Worm (Caenorhabditis elegans): Measurements from ENCODE around the gene sms-2.

sms-2 gene

DNA sequence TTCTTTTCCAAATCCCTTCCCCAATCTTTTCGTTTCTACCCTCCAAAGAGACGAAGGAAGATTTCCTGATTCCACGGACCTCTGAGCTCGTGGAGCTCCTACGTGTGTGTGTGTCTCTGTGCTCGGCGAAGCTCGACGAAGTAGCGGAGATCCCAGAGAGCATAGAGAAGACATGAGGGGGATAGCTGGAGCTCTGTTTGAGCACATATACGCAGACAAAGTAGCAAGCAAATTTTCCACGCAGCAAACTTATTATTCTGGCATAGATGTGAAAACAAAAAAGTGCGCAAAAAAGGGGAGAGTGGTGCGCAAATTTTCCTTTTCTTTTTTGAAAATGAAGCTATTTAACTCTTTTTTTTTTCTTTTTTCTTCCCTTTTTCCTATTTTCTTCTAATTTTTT lies 15.8 kb downstream of the sms-2 start (continued):
- no peak for TF ChIP-seq zag-1 (tag; optimal IDR thresholded peaks at IDR 0.05)
- TF ChIP-seq elt-2 (tag; optimal IDR thresholded peaks at IDR 0.05), result no peak
- TF ChIP-seq zip-4 (GFP tag; optimal IDR thresholded peaks at IDR 0.05), result no peak
- TF ChIP-seq nhr-84 (tag; optimal IDR thresholded peaks at IDR 0.05), result no peak
- TF ChIP-seq fos-1 (tag; optimal IDR thresholded peaks at IDR 0.05), result no peak
- no peak for TF ChIP-seq hlh-17 (GFP tag; optimal IDR thresholded peaks at IDR 0.05; ENCODE audit: borderline replicate concordance)
- TF ChIP-seq ces-1 (GFP tag; optimal IDR thresholded peaks at IDR 0.05), result no peak
- TF ChIP-seq lin-39 (tag; optimal IDR thresholded peaks at IDR 0.05), result no peak
- TF ChIP-seq nhr-90 (tag; optimal IDR thresholded peaks at IDR 0.05; ENCODE audit: poor library complexity), result no peak
- TF ChIP-seq F16B12.6 (tag; optimal IDR thresholded peaks at IDR 0.05), result no peak
- TF ChIP-seq ceh-90 (tag; optimal IDR thresholded peaks at IDR 0.05), result no peak

DNA sequence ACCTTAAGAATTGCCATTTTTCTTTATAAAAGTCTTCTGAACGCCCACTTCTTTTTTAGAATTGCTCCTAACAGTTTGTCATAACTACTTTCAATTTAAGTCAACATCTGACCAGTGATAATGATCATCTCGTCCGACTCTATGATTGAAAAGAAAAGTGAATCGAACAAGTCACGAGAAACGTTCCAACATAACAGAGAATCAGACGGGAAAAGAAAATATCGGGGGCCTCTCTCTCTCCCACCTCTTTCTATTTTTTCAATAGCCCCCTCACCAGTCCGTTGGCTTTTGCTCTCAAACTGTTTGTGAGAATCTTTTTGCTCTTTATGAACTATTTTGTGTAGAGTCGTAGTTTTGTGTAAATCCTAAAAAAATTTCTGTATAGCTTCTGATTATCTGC lies 21.1 kb downstream of the sms-2 start:
- no peak for TF ChIP-seq nhr-47 (tag; optimal IDR thresholded peaks at IDR 0.05)
- TF ChIP-seq ceh-90 (tag; optimal IDR thresholded peaks at IDR 0.05), result no peak
- no peak for TF ChIP-seq nhr-90 (tag; optimal IDR thresholded peaks at IDR 0.05; ENCODE audit: poor library complexity)
- peak; percentile 76 for TF ChIP-seq blmp-1 (tag; optimal IDR thresholded peaks at IDR 0.05)
- no peak for TF ChIP-seq isw-1 (GFP tag; IDR thresholded peaks at IDR 0.05)
- peak; percentile 31 for TF ChIP-seq rnt-1 (tag; optimal IDR thresholded peaks at IDR 0.05)
- TF ChIP-seq C34B4.2 (tag; optimal IDR thresholded peaks at IDR 0.05), result no peak
- TF ChIP-seq skn-1 (tag; optimal IDR thresholded peaks at IDR 0.05), result peak; percentile 10
- TF ChIP-seq lin-14 (GFP tag; optimal IDR thresholded peaks at IDR 0.05), result peak; percentile 62
- peak in 1 of 2 experiments; percentile 6 for TF ChIP-seq lin-35 (GFP tag; optimal IDR thresholded peaks at IDR 0.05)

ce11 chrX:926125-926524 lies 22.6 kb downstream of the sms-2 start:
- no peak for TF ChIP-seq mep-1 (tag; optimal IDR thresholded peaks at IDR 0.05)

- TF ChIP-seq unc-130 (tag; optimal IDR thresholded peaks at IDR 0.05) (no peak), lsy-2 (tag; optimal IDR thresholded peaks at IDR 0.05) (peak in 1 of 2 experiments; percentile 62), efl-1 (optimal IDR thresholded peaks at IDR 0.05) (peak; percentile 28 to 43), efl-1 (GFP tag; optimal IDR thresholded peaks at IDR 0.05 in 1 of 2) (peak in 1 of 2 experiments; percentile 3), nhr-47 (tag; optimal IDR thresholded peaks at IDR 0.05) (peak; percentile 37), nhr-90 (tag; optimal IDR thresholded peaks at IDR 0.05; ENCODE audit: poor library complexity) (peak; percentile 23), lir-3 (tag; optimal IDR thresholded peaks at IDR 0.05; ENCODE audit: poor library complexity) (no peak), dpl-1 (GFP tag; optimal IDR thresholded peaks at IDR 0.05) (peak; percentile 22 to 39 (median 27)), skn-1 (tag; optimal IDR thresholded peaks at IDR 0.05) (peak; percentile 85), C16A3.4 (tag; optimal IDR thresholded peaks at IDR 0.05) (peak; percentile 54), mep-1 (tag; optimal IDR thresholded peaks at IDR 0.05) (peak; percentile 64), blmp-1 (tag; optimal IDR thresholded peaks at IDR 0.05) (peak; percentile 67), swsn-7 (tag; optimal IDR thresholded peaks at IDR 0.05) (peak; percentile 20), ceh-88 (GFP tag; IDR thresholded peaks at IDR 0.05) (no peak), ceh-90 (tag; optimal IDR thresholded peaks at IDR 0.05) (no peak), fkh-8 (tag; optimal IDR thresholded peaks at IDR 0.05) (peak; percentile 21), elt-3 (tag; optimal IDR thresholded peaks at IDR 0.05) (peak in 1 of 6 experiments; percentile 54), nhr-71 (tag; optimal IDR thresholded peaks at IDR 0.05) (peak; percentile 34), tbx-2 (tag; optimal IDR thresholded peaks at IDR 0.05) (peak; percentile 21), ceh-82 (tag; optimal IDR thresholded peaks at IDR 0.05) (peak in 1 of 3 experiments; percentile 63), lin-35 (GFP tag; optimal IDR thresholded peaks at IDR 0.05) (peak in 1 of 2 experiments; percentile 74), nhr-237 (tag; optimal IDR thresholded peaks at IDR 0.05) (peak; percentile 14), xbp-1 (tag; optimal IDR thresholded peaks at IDR 0.05) (no peak), lin-14 (GFP tag; optimal IDR thresholded peaks at IDR 0.05) (peak; percentile 80), pqm-1 (tag; optimal IDR thresholded peaks at IDR 0.05) (no peak), efl-3 (GFP tag; optimal IDR thresholded peaks at IDR 0.05) (no peak), F16B12.6 (tag; optimal IDR thresholded peaks at IDR 0.05) (peak; percentile 44), mdl-1 (tag; optimal IDR thresholded peaks at IDR 0.05) (peak in 1 of 2 experiments; percentile 37), lin-15B (tag; optimal IDR thresholded peaks at IDR 0.05) (no peak), fos-1 (tag; optimal IDR thresholded peaks at IDR 0.05) (peak; percentile 29), nhr-20 (tag; optimal IDR thresholded peaks at IDR 0.05) (peak; percentile 41), snu-23 (GFP tag; optimal IDR thresholded peaks at IDR 0.05) (peak; percentile 65), nhr-84 (tag; optimal IDR thresholded peaks at IDR 0.05) (no peak), zag-1 (tag; optimal IDR thresholded peaks at IDR 0.05) (no peak)
These were observed 24.1 kb downstream of the sms-2 start, which contains the start of the genes pifk-1 and tbc-11 for ce11 chrX:924495-925008. Gene pifk-1 (minus strand): TSS chrX:924511. Gene tbc-11 (plus strand): TSS chrX:924958.
